Worm (Caenorhabditis elegans) whole organism, mixed stage, embryonic: ENCODE results near the gene cpna-5.

Experiments
- elt-3 ChIP-seq: fragments of 150-350 bp; optimal IDR thresholded peaks from 2 replicates; lab custom pipeline; 2014; ENCODE audit warnings: missing biosample characterization, missing genetic modification characterization
- mep-1 ChIP-seq: fragments of 150-350 bp; optimal IDR thresholded peaks from 2 replicates; lab custom pipeline; 2017; ENCODE audit warnings: missing biosample characterization, missing genetic modification reagents, missing genetic modification characterization, inconsistent platforms
- nhr-28 ChIP-seq: fragments of 150-350 bp; optimal IDR thresholded peaks from 2 replicates; lab custom pipeline; 2014; ENCODE audit warnings: missing biosample characterization, missing genetic modification characterization
- unc-62 ChIP-seq: fragments of 150-350 bp; optimal IDR thresholded peaks from 2 replicates; lab custom pipeline; 2014; ENCODE audit warnings: missing biosample characterization, missing genetic modification reagents, missing genetic modification characterization

- TF ChIP-seq elt-3 (tag; lab: Kevin White, UChicago): no peak
- no peak for TF ChIP-seq nhr-28 (tag; lab: Kevin White, UChicago)
- no peak for TF ChIP-seq unc-62
- TF ChIP-seq mep-1 (tag; lab: Kevin White, UChicago): no peak
Measured at ce11 chrII:7679499-7680012, 38.8 kb downstream of the cpna-5 start.
